Worm (Caenorhabditis elegans) whole organism, dauer: Measurements from ENCODE around the gene tsp-20.

Source experiments
- unc-62 ChIP-seq: sonication (generic microtip); optimal IDR thresholded peaks from 2 replicates; lab custom pipeline; 2017; ENCODE audit warnings: missing biosample characterization, missing genetic modification reagents, missing genetic modification characterization

Gene tsp-20

DNA sequence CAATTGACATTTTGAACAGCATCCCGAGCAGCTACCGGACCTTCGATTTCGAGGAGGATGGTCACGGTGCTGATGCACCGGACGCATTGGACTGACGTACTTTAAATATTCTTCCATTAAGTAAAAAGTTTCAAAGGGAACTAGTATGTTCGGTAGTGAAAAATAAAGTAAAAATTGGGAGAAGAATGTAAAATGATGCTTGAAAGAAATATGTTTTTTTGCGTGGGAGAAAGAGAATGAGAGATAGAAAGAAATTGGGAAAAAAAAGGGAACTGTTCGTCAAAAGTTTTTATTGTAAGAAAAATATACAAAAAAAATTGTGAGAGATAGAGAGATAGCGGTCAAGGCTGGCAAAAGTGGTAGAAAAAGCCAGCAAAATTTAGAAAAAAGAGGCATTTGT is at the start of gene tsp-20:
tsp-20 (minus strand) TSS at position 101 of the 400 bp plus-strand sequence.
- TF ChIP-seq unc-62 (GFP tag; lab: Kevin White, UChicago), result no peak

DNA sequence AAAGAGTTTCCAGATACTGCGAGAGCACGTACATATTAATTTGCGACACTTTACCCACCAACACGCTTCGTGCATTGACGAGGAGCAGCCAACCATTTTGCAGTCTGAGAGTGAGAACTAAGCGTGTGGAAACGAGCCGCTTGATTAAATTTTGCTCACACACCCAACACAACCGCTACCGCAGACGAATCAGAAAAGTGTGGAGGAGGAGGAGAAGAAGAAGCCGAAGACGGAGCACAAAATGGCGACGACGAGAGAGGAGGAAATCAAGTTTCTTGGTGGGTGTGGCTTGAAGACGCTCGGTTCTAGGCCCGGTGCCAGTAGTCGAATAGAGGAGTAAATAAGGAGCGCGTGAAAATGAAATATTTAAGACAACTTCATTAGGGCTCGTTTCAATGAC is 49.0 kb upstream of the tsp-20 start:
- TF ChIP-seq unc-62 (GFP tag; lab: Kevin White, UChicago), result no peak

DNA sequence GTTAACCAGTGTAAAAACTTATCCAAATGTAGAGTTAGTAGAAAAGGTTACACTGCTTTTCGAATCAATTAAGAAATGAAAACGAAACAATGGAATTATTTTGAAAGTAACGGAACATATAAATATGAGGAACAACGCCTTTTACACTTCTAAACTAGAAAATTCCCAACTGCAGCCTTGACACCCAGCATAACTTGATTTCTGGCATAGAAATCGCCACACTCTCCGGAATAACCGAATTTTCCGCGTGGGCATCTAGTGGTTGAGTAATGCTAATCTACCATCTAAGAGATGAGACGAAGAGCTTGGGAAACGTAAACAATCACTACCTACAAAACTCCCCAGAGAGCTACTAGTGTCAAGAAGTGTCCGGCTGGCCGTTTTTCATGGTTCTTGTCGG is 47.4 kb upstream of the tsp-20 start:
- no peak for TF ChIP-seq unc-62 (GFP tag; lab: Kevin White, UChicago)

DNA sequence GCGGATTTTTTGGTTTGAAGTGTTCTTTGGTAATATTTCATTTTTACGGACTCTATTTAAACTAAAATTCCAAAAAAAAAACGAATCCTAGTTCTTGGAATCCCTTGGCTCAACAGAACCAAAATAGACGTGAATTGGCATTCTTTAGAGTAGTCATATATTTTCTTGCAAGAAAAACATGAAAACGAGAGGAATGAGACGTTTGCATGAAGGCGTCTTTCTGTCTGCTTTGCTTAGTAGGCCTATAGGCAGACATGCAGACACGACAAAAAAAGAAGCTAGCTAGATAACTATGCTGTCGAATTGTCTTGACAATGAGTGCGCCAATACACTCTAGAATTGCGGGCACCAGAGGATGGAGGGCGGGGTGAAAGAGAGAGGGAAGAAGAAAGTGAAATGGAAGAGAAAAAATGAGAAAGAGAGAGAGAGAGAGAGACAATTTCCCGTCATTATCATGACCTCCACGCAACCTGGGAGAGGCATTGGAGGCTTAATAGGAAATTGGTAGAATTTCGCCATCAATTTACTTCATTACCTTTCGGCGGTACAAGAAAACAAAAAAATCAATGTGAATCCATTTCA is 46.8 kb upstream of the tsp-20 start:
- TF ChIP-seq unc-62 (GFP tag; lab: Kevin White, UChicago), result no peak

DNA sequence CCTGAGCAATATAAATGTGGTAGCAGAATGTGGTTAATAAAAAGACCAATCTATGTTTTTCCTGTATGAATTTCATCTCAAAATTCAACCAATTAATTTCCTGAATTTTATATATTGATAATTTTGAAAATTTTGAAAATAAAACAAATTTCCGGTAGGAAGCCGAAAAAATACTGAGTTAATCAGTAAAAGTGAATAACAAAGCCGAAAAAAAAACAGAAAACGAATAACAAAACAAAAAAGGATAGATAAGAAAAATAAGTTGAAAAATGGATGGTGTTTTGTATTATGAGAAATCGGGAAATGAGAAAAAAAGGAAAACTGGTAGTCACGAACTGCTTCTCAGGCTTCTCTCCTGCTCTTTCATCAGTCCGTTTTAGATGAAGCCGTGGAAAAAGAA is 39.9 kb upstream of the tsp-20 start, which contains the start of gene tmem-145:
tmem-145 (minus strand) TSS at position 101 of the 400 bp plus-strand sequence.
- no peak for TF ChIP-seq unc-62 (GFP tag; lab: Kevin White, UChicago)

- no peak for TF ChIP-seq unc-62 (GFP tag; lab: Kevin White, UChicago)
Observed at ce11 chrX:12068250-12068649, 34.4 kb upstream of the tsp-20 start, which contains the start of gene lgc-24. Gene lgc-24, plus strand, starts transcription at chrX:12068550.

DNA sequence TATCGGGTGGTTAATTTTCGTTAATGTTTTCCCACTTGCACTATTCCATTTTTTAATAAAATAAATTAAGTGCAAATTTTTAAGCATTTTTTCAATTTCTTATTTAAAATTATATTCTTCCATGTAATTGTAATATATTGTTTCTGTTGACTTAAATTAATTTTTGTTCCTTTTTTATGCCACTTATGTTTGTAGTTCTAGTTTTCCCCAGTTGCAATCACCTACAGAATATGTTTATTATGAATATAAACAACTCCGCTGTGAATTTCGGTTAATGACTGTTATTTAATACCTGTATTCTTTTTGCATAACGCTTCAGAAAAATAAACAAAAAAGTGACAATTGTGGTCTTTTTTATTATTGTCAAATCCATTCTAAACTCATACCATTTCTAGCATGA is 31.1 kb upstream of the tsp-20 start, which contains the start of gene lgc-23:
lgc-23 (plus strand) TSS at position 301 of the 400 bp plus-strand sequence.
- no peak for TF ChIP-seq unc-62 (GFP tag; lab: Kevin White, UChicago)

- TF ChIP-seq unc-62 (GFP tag; lab: Kevin White, UChicago), result no peak
Observed at ce11 chrX:12056973-12057372, 23.1 kb upstream of the tsp-20 start, which contains the start of gene B0198.3. Gene B0198.3, minus strand, starts transcription at chrX:12057073.

- no peak for TF ChIP-seq unc-62 (GFP tag; lab: Kevin White, UChicago)
Observed at ce11 chrX:12038728-12039127, 4.9 kb upstream of the tsp-20 start.

- no peak for TF ChIP-seq unc-62 (GFP tag; lab: Kevin White, UChicago)
Observed at ce11 chrX:12037978-12038377, 4.1 kb upstream of the tsp-20 start.

DNA sequence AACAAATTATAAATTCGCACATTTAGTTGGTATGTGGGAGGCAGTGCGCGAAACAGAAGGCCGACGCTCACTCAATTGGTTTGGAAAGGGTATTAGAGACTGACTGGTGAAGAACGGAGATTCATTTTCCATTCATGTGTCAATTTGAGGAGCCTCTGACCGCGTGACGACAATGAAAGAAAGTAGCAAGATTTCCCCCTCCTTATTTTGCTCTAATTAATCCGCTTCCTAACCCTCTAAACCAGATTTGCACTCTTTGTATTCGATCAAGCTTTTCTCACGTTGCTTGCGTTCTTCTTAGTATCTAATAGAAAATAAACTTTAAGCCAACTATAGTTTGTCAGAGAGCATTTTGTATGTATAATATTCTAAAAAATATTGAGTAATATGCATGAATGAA is 2.3 kb upstream of the tsp-20 start:
- no peak for TF ChIP-seq unc-62 (GFP tag; lab: Kevin White, UChicago)

DNA sequence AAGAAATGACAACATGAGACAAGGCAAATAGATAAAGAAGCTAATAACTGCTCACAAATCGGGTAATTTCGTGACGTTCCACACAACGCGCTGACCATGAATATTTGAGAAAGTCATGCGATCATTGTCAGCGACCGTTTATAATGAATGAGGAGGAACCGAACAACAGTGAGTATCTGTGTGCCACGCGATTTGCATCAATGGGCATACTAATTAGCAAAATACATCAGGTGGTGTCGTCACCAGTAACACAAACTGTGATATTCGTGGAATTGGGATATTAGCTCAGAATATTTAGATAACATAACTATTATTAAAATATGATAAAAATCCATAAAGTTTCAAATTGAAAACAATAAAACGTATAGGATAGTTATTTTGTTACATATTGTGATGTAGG is 824 bp upstream of the tsp-20 start:
- TF ChIP-seq unc-62 (GFP tag; lab: Kevin White, UChicago), result no peak

- TF ChIP-seq unc-62 (GFP tag; lab: Kevin White, UChicago), result no peak
Observed at ce11 chrX:12025070-12025789, 8.6 kb downstream of the tsp-20 start, which contains the start of gene B0198.2. Gene B0198.2, plus strand, starts transcription at chrX:12025739.

ce11 chrX:12022496-12022895 is 11.3 kb downstream of the tsp-20 start:
- TF ChIP-seq unc-62 (GFP tag; lab: Kevin White, UChicago), result no peak

ce11 chrX:12021446-12021845 is 12.4 kb downstream of the tsp-20 start:
- no peak for TF ChIP-seq unc-62 (GFP tag; lab: Kevin White, UChicago)

ce11 chrX:12017908-12018479 is 15.8 kb downstream of the tsp-20 start, which contains the start of the genes nmat-1 and ucr-2.1:
Gene nmat-1, minus strand, starts transcription at chrX:12018043.
Gene ucr-2.1, plus strand, starts transcription at chrX:12018429.
- TF ChIP-seq unc-62 (GFP tag; lab: Kevin White, UChicago), result no peak
